Worm (Caenorhabditis elegans) whole organism, midembryonic: Measurements from ENCODE around the gene clec-137.
A peak's percentile ranks its signal among the peaks of the same experiment; 100 is the strongest.

Source experiments
- T22C8.4 ChIP-seq: fragments of 200-800 bp; sonication (Bioruptor generic); IDR thresholded peaks from 2 replicates; pipeline ENCODE4 v1.3.6; 2022; ENCODE audit warnings: missing genetic modification characterization, missing compliant biosample characterization
- cog-1 ChIP-seq: sonication (generic microtip); optimal IDR thresholded peaks from 2 replicates; lab custom pipeline; 2016; ENCODE audit warnings: missing genetic modification characterization, missing compliant biosample characterization
- flt-1 ChIP-seq: fragments of 200-800 bp; sonication (Bioruptor generic); IDR thresholded peaks from 2 replicates; pipeline ENCODE4 v1.3.6; 2022; ENCODE audit warnings: missing genetic modification characterization, missing compliant biosample characterization
- klf-2 ChIP-seq: fragments of 200-800 bp; sonication (Bioruptor generic); conservative IDR thresholded peaks from 2 replicates; pipeline ENCODE4 v1.3.6; 2022; ENCODE audit warnings: missing genetic modification reagents, missing genetic modification characterization, missing compliant biosample characterization
- med-1 ChIP-seq: sonication (generic microtip); optimal IDR thresholded peaks from 2 replicates; lab custom pipeline; 2017; ENCODE audit warnings: missing genetic modification characterization, mild to moderate bottlenecking, missing compliant biosample characterization, antibody characterized with exemption, missing genetic modification reagents; ENCODE audit not compliant: insufficient read depth
- ref-1 ChIP-seq: fragments of 200-800 bp; sonication (Bioruptor generic); conservative IDR thresholded peaks from 2 replicates; pipeline ENCODE4 v1.3.6; 2022; ENCODE audit warnings: missing genetic modification reagents, missing genetic modification characterization, missing compliant biosample characterization
- tab-1 ChIP-seq: fragments of 200-800 bp; sonication (Bioruptor generic); IDR thresholded peaks from 2 replicates; pipeline ENCODE4 v1.3.6; 2022; ENCODE audit warnings: missing genetic modification characterization, missing compliant biosample characterization
- ztf-23 ChIP-seq: fragments of 200-800 bp; sonication (Bioruptor generic); IDR thresholded peaks from 2 replicates; pipeline ENCODE4 v1.3.6; 2022; ENCODE audit warnings: missing genetic modification reagents, missing genetic modification characterization, missing compliant biosample characterization
- ztf-29 ChIP-seq: fragments of 200-800 bp; sonication (Bioruptor generic); IDR thresholded peaks from 2 replicates; pipeline ENCODE4 v1.3.6; 2022; ENCODE audit warnings: missing genetic modification reagents, missing genetic modification characterization, missing compliant biosample characterization

Gene clec-137

ce11 chrII:4608073-4608472 lies 9.8 kb downstream of the clec-137 start, which contains the start of gene F35D11.3:
Gene F35D11.3 (plus strand): TSS chrII:4608372.
- TF ChIP-seq ref-1 (GFP tag; lab: Robert Waterston, UW) (no peak), flt-1 (GFP tag; lab: Robert Waterston, UW) (no peak), T22C8.4 (GFP tag; lab: Robert Waterston, UW) (no peak), ztf-23 (GFP tag; lab: Robert Waterston, UW) (no peak), tab-1 (GFP tag; lab: Robert Waterston, UW) (no peak), ztf-29 (GFP tag; lab: Robert Waterston, UW) (no peak), cog-1 (tag; lab: Kevin White, UChicago) (no peak), med-1 (GFP tag; lab: Kevin White, UChicago) (no peak), klf-2 (GFP tag; lab: Robert Waterston, UW) (no peak)

ce11 chrII:4606687-4607297 lies 11.1 kb downstream of the clec-137 start:
- TF ChIP-seq tab-1 (GFP tag; lab: Robert Waterston, UW) (no peak), ztf-29 (GFP tag; lab: Robert Waterston, UW) (no peak)

DNA sequence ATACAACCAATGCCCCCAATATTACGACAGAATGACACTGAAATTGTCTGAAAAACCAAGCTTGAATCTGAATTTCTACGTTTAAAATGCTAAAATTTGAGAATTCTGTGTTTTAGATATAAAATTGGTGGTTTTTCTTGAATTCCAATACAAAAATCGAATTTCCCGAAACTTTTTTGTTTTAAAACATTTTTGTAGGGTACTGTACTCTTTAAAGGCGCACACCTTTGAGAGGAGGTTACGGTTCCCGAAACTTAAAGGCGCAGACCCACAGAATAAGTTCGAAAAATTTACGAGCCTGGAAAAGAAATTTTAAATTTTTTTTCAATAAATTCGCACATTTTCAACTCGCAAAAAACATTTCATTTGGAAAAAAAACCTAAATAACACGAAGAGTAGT lies 13.2 kb downstream of the clec-137 start:
- no peak for TF ChIP-seq ztf-23 (GFP tag; lab: Robert Waterston, UW)
- TF ChIP-seq klf-2 (GFP tag; lab: Robert Waterston, UW) = no peak
- no peak for TF ChIP-seq cog-1 (tag; lab: Kevin White, UChicago)
- no peak for TF ChIP-seq tab-1 (GFP tag; lab: Robert Waterston, UW)
- TF ChIP-seq T22C8.4 (GFP tag; lab: Robert Waterston, UW) = no peak
- no peak for TF ChIP-seq ref-1 (GFP tag; lab: Robert Waterston, UW)
- TF ChIP-seq med-1 (GFP tag; lab: Kevin White, UChicago) = no peak
- no peak for TF ChIP-seq ztf-29 (GFP tag; lab: Robert Waterston, UW)
- no peak for TF ChIP-seq flt-1 (GFP tag; lab: Robert Waterston, UW)

- TF ChIP-seq flt-1 (GFP tag; lab: Robert Waterston, UW) = no peak
- no peak for TF ChIP-seq ztf-29 (GFP tag; lab: Robert Waterston, UW)
- no peak for TF ChIP-seq med-1 (GFP tag; lab: Kevin White, UChicago)
- TF ChIP-seq T22C8.4 (GFP tag; lab: Robert Waterston, UW) = no peak
- TF ChIP-seq ztf-23 (GFP tag; lab: Robert Waterston, UW) = no peak
- no peak for TF ChIP-seq klf-2 (GFP tag; lab: Robert Waterston, UW)
- TF ChIP-seq cog-1 (tag; lab: Kevin White, UChicago) = no peak
- TF ChIP-seq tab-1 (GFP tag; lab: Robert Waterston, UW) = no peak
- TF ChIP-seq ref-1 (GFP tag; lab: Robert Waterston, UW) = no peak
Measured at ce11 chrII:4604149-4604548, 13.7 kb downstream of the clec-137 start.

DNA sequence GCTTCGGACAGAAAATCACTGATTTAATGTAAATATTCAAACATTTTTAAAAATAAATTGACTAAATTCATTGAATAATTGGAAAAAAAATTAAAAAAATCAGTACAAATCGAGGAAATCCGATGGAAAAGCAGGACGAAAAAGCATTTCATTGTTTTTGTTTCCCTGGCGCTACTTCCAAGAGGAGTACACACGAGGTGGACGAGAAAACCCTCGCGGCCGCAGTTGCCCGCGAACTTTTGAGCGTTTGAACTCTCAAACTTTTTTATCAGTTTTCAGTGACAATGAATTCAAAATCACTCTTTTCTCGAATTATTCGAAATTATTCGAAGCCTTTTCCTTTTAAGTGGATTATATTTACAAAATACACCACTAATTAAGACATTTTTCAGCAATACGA lies 14.9 kb downstream of the clec-137 start, which contains the start of gene F35D11.4:
F35D11.4 (plus strand) TSS at position 393 of the 400 bp plus-strand sequence.
- TF ChIP-seq flt-1 (GFP tag; lab: Robert Waterston, UW) (peak; percentile 67; the same call in 1 of the 2 replicates), cog-1 (tag; lab: Kevin White, UChicago) (no peak)

ce11 chrII:4602533-4602932 lies 15.4 kb downstream of the clec-137 start, which contains the start of gene coa-3:
Gene coa-3 (minus strand): TSS chrII:4602633.
- TF ChIP-seq ref-1 (GFP tag; lab: Robert Waterston, UW) (no peak), tab-1 (GFP tag; lab: Robert Waterston, UW) (no peak), klf-2 (GFP tag; lab: Robert Waterston, UW) (no peak), med-1 (GFP tag; lab: Kevin White, UChicago) (no peak), cog-1 (tag; lab: Kevin White, UChicago) (no peak), ztf-29 (GFP tag; lab: Robert Waterston, UW) (no peak), ztf-23 (GFP tag; lab: Robert Waterston, UW) (no peak), flt-1 (GFP tag; lab: Robert Waterston, UW) (no peak), T22C8.4 (GFP tag; lab: Robert Waterston, UW) (no peak)

- TF ChIP-seq med-1 (GFP tag; lab: Kevin White, UChicago) (no peak), klf-2 (GFP tag; lab: Robert Waterston, UW) (no peak), ztf-29 (GFP tag; lab: Robert Waterston, UW) (no peak), cog-1 (tag; lab: Kevin White, UChicago) (no peak), ztf-23 (GFP tag; lab: Robert Waterston, UW) (no peak), flt-1 (GFP tag; lab: Robert Waterston, UW) (no peak), ref-1 (GFP tag; lab: Robert Waterston, UW) (no peak), tab-1 (GFP tag; lab: Robert Waterston, UW) (no peak), T22C8.4 (GFP tag; lab: Robert Waterston, UW) (no peak)
Measured at ce11 chrII:4601256-4601655, 16.6 kb downstream of the clec-137 start, which contains the start of gene ipla-1. Gene ipla-1 (minus strand): TSS chrII:4601356.

- TF ChIP-seq ztf-29 (GFP tag; lab: Robert Waterston, UW) = no peak
- no peak for TF ChIP-seq T22C8.4 (GFP tag; lab: Robert Waterston, UW)
- no peak for TF ChIP-seq ref-1 (GFP tag; lab: Robert Waterston, UW)
- no peak for TF ChIP-seq med-1 (GFP tag; lab: Kevin White, UChicago)
- TF ChIP-seq tab-1 (GFP tag; lab: Robert Waterston, UW) = no peak
- no peak for TF ChIP-seq cog-1 (tag; lab: Kevin White, UChicago)
- TF ChIP-seq ztf-23 (GFP tag; lab: Robert Waterston, UW) = no peak
- TF ChIP-seq klf-2 (GFP tag; lab: Robert Waterston, UW) = no peak
- TF ChIP-seq flt-1 (GFP tag; lab: Robert Waterston, UW) = no peak
Measured at ce11 chrII:4600818-4601217, 17.1 kb downstream of the clec-137 start.

- TF ChIP-seq med-1 (GFP tag; lab: Kevin White, UChicago) (no peak), flt-1 (GFP tag; lab: Robert Waterston, UW) (no peak), ref-1 (GFP tag; lab: Robert Waterston, UW) (no peak), tab-1 (GFP tag; lab: Robert Waterston, UW) (no peak), ztf-23 (GFP tag; lab: Robert Waterston, UW) (no peak), ztf-29 (GFP tag; lab: Robert Waterston, UW) (no peak), T22C8.4 (GFP tag; lab: Robert Waterston, UW) (no peak), cog-1 (tag; lab: Kevin White, UChicago) (no peak), klf-2 (GFP tag; lab: Robert Waterston, UW) (no peak)
Measured at ce11 chrII:4600276-4600675, 17.6 kb downstream of the clec-137 start.
